Worm (Caenorhabditis elegans) whole organism, late embryonic: Measurements from ENCODE around the gene nhr-120.

Experiments used
- C08G9.2 ChIP-seq: sonication (generic microtip); optimal IDR thresholded peaks from 2 replicates; lab custom pipeline; 2016; ENCODE audit warnings: mild to moderate bottlenecking, missing genetic modification characterization, moderate library complexity, missing compliant biosample characterization
- F13H6.1 ChIP-seq: sonication (generic microtip); optimal IDR thresholded peaks from 2 replicates; lab custom pipeline; 2016; ENCODE audit warnings: missing genetic modification characterization, missing compliant biosample characterization
- K02D7.2 ChIP-seq: sonication (generic microtip); optimal IDR thresholded peaks from 2 replicates; lab custom pipeline; 2017; ENCODE audit warnings: mild to moderate bottlenecking, missing genetic modification characterization, missing compliant biosample characterization
- K09A11.1 ChIP-seq: sonication (generic microtip); optimal IDR thresholded peaks from 2 replicates; lab custom pipeline; 2017; ENCODE audit warnings: antibody characterized with exemption, mild to moderate bottlenecking, missing genetic modification characterization, missing compliant biosample characterization; ENCODE audit not compliant: insufficient read depth
- T23F11.4 ChIP-seq: fragments of 200-800 bp; sonication (Bioruptor generic); optimal IDR thresholded peaks from 2 replicates; lab custom pipeline; 2018; ENCODE audit warnings: mild to moderate bottlenecking, missing genetic modification characterization, missing compliant biosample characterization
- Y22D7AL.16 ChIP-seq: sonication (generic microtip); optimal IDR thresholded peaks from 2 replicates; lab custom pipeline; 2016; ENCODE audit warnings: missing genetic modification characterization, missing compliant biosample characterization
- ahr-1 ChIP-seq: sonication (generic microtip); optimal IDR thresholded peaks from 2 replicates; lab custom pipeline; 2016; ENCODE audit warnings: missing genetic modification characterization, missing compliant biosample characterization
- ama-1 ChIP-seq: fragments of 150-350 bp; optimal IDR thresholded peaks from 2 replicates; lab custom pipeline; 2014
- ceh-14 ChIP-seq: sonication (generic microtip); optimal IDR thresholded peaks from 2 replicates; lab custom pipeline; 2016; ENCODE audit warnings: missing genotype, missing genetic modification characterization, missing compliant biosample characterization
- ceh-2 ChIP-seq: sonication (generic microtip); optimal IDR thresholded peaks from 2 replicates; lab custom pipeline; 2016; ENCODE audit warnings: missing genotype, missing genetic modification characterization, missing compliant biosample characterization
- ceh-22 ChIP-seq: sonication (generic microtip); optimal IDR thresholded peaks from 2 replicates; lab custom pipeline; 2017; ENCODE audit warnings: missing biosample characterization, missing genetic modification characterization
- ceh-24 ChIP-seq: sonication (generic microtip); optimal IDR thresholded peaks from 2 replicates; lab custom pipeline; 2016; ENCODE audit warnings: mild to moderate bottlenecking, missing genetic modification characterization, missing compliant biosample characterization
- ceh-48 ChIP-seq: sonication (generic microtip); optimal IDR thresholded peaks from 2 replicates; lab custom pipeline; 2016; ENCODE audit warnings: missing genetic modification characterization, inconsistent platforms, missing compliant biosample characterization
- ceh-6 ChIP-seq: fragments of 200-800 bp; sonication (Bioruptor generic); optimal IDR thresholded peaks from 2 replicates; lab custom pipeline; 2018; ENCODE audit warnings: mild to moderate bottlenecking, missing genetic modification characterization, missing compliant biosample characterization
- dmd-4 ChIP-seq: sonication (generic microtip); optimal IDR thresholded peaks from 2 replicates; lab custom pipeline; 2016; ENCODE audit warnings: borderline replicate concordance, missing genetic modification characterization, missing compliant biosample characterization
- dve-1 ChIP-seq: sonication (generic microtip); optimal IDR thresholded peaks from 2 replicates; lab custom pipeline; 2017; ENCODE audit warnings: antibody characterized with exemption, mild to moderate bottlenecking, missing genetic modification characterization, missing compliant biosample characterization
- elt-2 ChIP-seq: sonication (generic microtip); optimal IDR thresholded peaks from 2 replicates; lab custom pipeline; 2016; ENCODE audit warnings: missing genetic modification reagents, missing genetic modification characterization, missing compliant biosample characterization
- elt-4 ChIP-seq: sonication (generic microtip); optimal IDR thresholded peaks from 2 replicates; lab custom pipeline; 2016; ENCODE audit warnings: missing genetic modification characterization, missing compliant biosample characterization
- ets-4 ChIP-seq: sonication (generic microtip); optimal IDR thresholded peaks from 2 replicates; lab custom pipeline; 2016; ENCODE audit warnings: missing genetic modification characterization, missing compliant biosample characterization
- eyg-1 ChIP-seq: sonication (generic microtip); optimal IDR thresholded peaks from 2 replicates; lab custom pipeline; 2016; ENCODE audit warnings: missing genotype, missing genetic modification characterization, missing compliant biosample characterization
- fax-1 ChIP-seq: sonication (generic microtip); optimal IDR thresholded peaks from 2 replicates; lab custom pipeline; 2016; ENCODE audit warnings: missing genotype, missing genetic modification characterization, missing compliant biosample characterization
- fkh-10 ChIP-seq: fragments of 150-350 bp; optimal IDR thresholded peaks from 2 replicates; lab custom pipeline; 2014; ENCODE audit warnings: missing biosample characterization, missing genetic modification reagents, missing genetic modification characterization
- fkh-6 ChIP-seq: sonication (generic microtip); optimal IDR thresholded peaks from 2 replicates; lab custom pipeline; 2016; ENCODE audit warnings: missing genetic modification characterization, missing compliant biosample characterization
- gmeb-2 ChIP-seq: sonication (generic microtip); optimal IDR thresholded peaks from 2 replicates; lab custom pipeline; 2016; ENCODE audit warnings: missing genetic modification characterization, inconsistent platforms, missing compliant biosample characterization
- hlh-15 ChIP-seq: sonication (generic microtip); optimal IDR thresholded peaks from 2 replicates; lab custom pipeline; 2016; ENCODE audit warnings: missing genetic modification characterization, missing compliant biosample characterization
- hlh-6 ChIP-seq: sonication (generic microtip); optimal IDR thresholded peaks from 2 replicates; lab custom pipeline; 2016; ENCODE audit warnings: missing genotype, missing genetic modification characterization, missing compliant biosample characterization
- hlh-8 ChIP-seq: sonication (generic microtip); optimal IDR thresholded peaks from 2 replicates; lab custom pipeline; 2016; ENCODE audit warnings: missing genotype, missing genetic modification characterization, missing compliant biosample characterization
- lim-6 ChIP-seq: sonication (generic microtip); optimal IDR thresholded peaks from 2 replicates; lab custom pipeline; 2016; ENCODE audit warnings: missing genetic modification characterization, missing compliant biosample characterization
- lin-11 ChIP-seq: fragments of 200-800 bp; sonication (Bioruptor generic); optimal IDR thresholded peaks from 2 replicates; lab custom pipeline; 2018; ENCODE audit warnings: mild to moderate bottlenecking, missing genetic modification characterization, missing compliant biosample characterization
- madf-2 ChIP-seq: sonication (generic microtip); optimal IDR thresholded peaks from 2 replicates; lab custom pipeline; 2017; ENCODE audit warnings: missing genetic modification characterization, missing compliant biosample characterization
- nfya-1 ChIP-seq: sonication (generic microtip); optimal IDR thresholded peaks from 2 replicates; lab custom pipeline; 2017; ENCODE audit warnings: missing genetic modification characterization, mild to moderate bottlenecking, missing compliant biosample characterization, antibody characterized with exemption, moderate library complexity
- nhr-232 ChIP-seq: sonication (generic microtip); optimal IDR thresholded peaks from 2 replicates; lab custom pipeline; 2016; ENCODE audit warnings: missing genetic modification characterization, missing compliant biosample characterization
- pat-9 ChIP-seq: fragments of 200-800 bp; sonication (Bioruptor generic); optimal IDR thresholded peaks from 2 replicates; lab custom pipeline; 2018; ENCODE audit warnings: mild to moderate bottlenecking, missing genetic modification characterization, moderate library complexity, missing compliant biosample characterization
- pax-1 ChIP-seq: fragments of 150-350 bp; optimal IDR thresholded peaks from 2 replicates; lab custom pipeline; 2014; ENCODE audit warnings: missing biosample characterization, missing genetic modification characterization
- pha-4 ChIP-seq: fragments of 150-350 bp; optimal IDR thresholded peaks from 2 replicates; lab custom pipeline; 2018; ENCODE audit warnings: missing biosample characterization, missing genetic modification reagents, missing genetic modification characterization
- pros-1 ChIP-seq: fragments of 150-350 bp; optimal IDR thresholded peaks from 2 replicates; lab custom pipeline; 2014; ENCODE audit warnings: missing biosample characterization, missing genetic modification reagents, missing genetic modification characterization
- rnt-1 ChIP-seq: sonication (generic microtip); optimal IDR thresholded peaks from 2 replicates; lab custom pipeline; 2016; ENCODE audit warnings: missing genetic modification characterization, missing compliant biosample characterization
- sdc-2 ChIP-seq: sonication (generic microtip); optimal IDR thresholded peaks from 2 replicates; lab custom pipeline; 2016; ENCODE audit warnings: missing genotype, missing genetic modification characterization, missing compliant biosample characterization
- sox-2 ChIP-seq: fragments of 200-800 bp; sonication (Bioruptor generic); IDR thresholded peaks from 2 replicates; pipeline ENCODE4 v1.3.6; 2022; ENCODE audit warnings: missing genetic modification reagents, missing genetic modification characterization, missing compliant biosample characterization
- sox-4 ChIP-seq: sonication (generic microtip); optimal IDR thresholded peaks from 2 replicates; lab custom pipeline; 2017; ENCODE audit warnings: mild to moderate bottlenecking, missing genetic modification characterization, inconsistent platforms, missing compliant biosample characterization
- tbx-7 ChIP-seq: sonication (generic microtip); optimal IDR thresholded peaks from 2 replicates; lab custom pipeline; 2016; ENCODE audit warnings: missing genotype, missing genetic modification characterization, missing compliant biosample characterization
- zip-5 ChIP-seq: sonication (generic microtip); optimal IDR thresholded peaks from 2 replicates; lab custom pipeline; 2016; ENCODE audit warnings: missing genetic modification characterization, missing compliant biosample characterization
- ztf-16 ChIP-seq: sonication (generic microtip); optimal IDR thresholded peaks from 2 replicates; lab custom pipeline; 2017; ENCODE audit warnings: missing genetic modification characterization, missing compliant biosample characterization

nhr-120 gene

DNA sequence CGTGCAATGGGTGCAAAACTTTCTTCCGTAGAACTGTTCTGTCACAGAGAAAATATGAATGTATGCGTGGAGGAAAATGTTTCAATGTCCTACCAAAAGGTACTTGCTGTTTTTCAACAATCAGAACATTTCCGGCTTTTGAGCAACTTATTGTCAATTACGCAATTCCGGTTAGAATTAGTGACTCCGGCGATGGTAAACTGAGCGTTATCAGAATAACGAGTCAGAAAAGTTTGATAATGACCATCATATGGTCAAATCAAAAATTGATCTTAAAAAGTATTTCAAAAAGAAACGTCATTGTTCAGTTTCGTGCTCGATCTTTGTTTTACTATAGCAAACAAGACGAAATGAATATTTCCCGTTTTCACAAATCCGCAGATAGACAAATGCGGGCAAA lies 16.4 kb upstream of the nhr-120 start:
- TF ChIP-seq ceh-48 (tag; lab: Kevin White, UChicago) (no peak), K09A11.1 (no peak), elt-2 (tag; lab: Kevin White, UChicago) (no peak), ceh-14 (no peak), F13H6.1 (tag; lab: Kevin White, UChicago) (no peak), K02D7.2 (tag; lab: Kevin White, UChicago) (no peak), ets-4 (tag; lab: Kevin White, UChicago) (no peak), rnt-1 (tag; lab: Kevin White, UChicago) (no peak), tbx-7 (tag; lab: Kevin White, UChicago) (no peak), ceh-24 (tag; lab: Kevin White, UChicago) (no peak)
- TF ChIP-seq, all 69 proteins: peak for 0

DNA sequence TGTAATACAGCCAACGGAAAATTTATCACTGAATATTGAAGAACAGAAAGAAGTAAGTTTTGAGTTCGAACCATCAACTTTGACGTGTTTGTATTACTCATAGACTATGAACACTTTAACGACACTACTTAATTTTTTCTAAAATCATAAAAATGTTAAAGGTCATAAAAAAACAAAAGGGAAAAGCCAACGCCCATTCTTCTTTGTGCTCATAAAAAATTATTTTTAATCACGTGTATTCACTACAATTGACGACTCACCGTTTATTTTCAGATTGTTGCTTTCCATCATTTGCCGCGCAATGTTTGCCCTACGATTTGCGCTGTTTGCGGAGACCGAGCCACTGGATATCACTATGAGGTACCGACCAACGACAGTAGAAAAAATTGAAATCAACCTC lies 15.8 kb upstream of the nhr-120 start:
- TF ChIP-seq dmd-4 (tag; lab: Kevin White, UChicago) (no peak), ceh-6 (GFP tag; lab: Kevin White, UChicago) (no peak), fkh-6 (no peak), hlh-15 (no peak), hlh-6 (tag; lab: Kevin White, UChicago) (no peak), F13H6.1 (tag; lab: Kevin White, UChicago) (no peak), nhr-232 (no peak), lin-11 (tag; lab: Kevin White, UChicago) (no peak), madf-2 (no peak), K09A11.1 (no peak), sdc-2 (tag; lab: Kevin White, UChicago) (no peak), sox-4 (tag; lab: Kevin White, UChicago) (no peak), T23F11.4 (GFP tag; lab: Kevin White, UChicago) (no peak), fax-1 (tag; lab: Kevin White, UChicago) (no peak), pha-4 (no peak), lim-6 (tag; lab: Kevin White, UChicago) (no peak)
- TF ChIP-seq, all 69 proteins: peak for 0

DNA sequence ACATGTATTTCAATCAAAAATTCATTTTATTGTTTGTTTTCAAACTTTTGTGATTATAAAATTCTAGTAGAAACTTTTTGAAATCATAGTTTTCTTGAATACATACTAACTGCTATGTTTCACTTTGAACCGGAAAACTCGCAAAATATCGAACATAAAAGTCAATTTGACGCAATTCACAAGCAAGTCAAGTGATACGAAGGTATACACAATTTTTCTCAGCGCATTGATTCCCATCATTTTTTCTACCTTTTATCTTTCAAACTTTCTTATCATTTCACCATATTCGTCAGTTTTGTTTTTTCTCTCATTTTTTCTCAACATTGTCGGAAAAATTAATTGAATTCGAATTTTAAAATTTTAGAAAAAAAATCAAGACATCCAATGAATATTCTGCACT lies 14.7 kb upstream of the nhr-120 start, which contains the start of gene nhr-173:
Gene nhr-173 (plus strand): TSS at position 366 of the 400 bp plus-strand sequence.
- TF ChIP-seq tbx-7 (tag; lab: Kevin White, UChicago): no peak
- no peak for TF ChIP-seq ceh-14
- TF ChIP-seq ahr-1: no peak
- TF ChIP-seq zip-5 (tag; lab: Kevin White, UChicago): no peak
- no peak for TF ChIP-seq hlh-8 (tag; lab: Kevin White, UChicago)
- TF ChIP-seq fkh-10: no peak
- no peak for TF ChIP-seq dve-1 (tag; lab: Kevin White, UChicago)
- no peak for TF ChIP-seq ceh-2 (tag; lab: Kevin White, UChicago)
- no peak for TF ChIP-seq T23F11.4 (GFP tag; lab: Kevin White, UChicago)
- no peak for TF ChIP-seq gmeb-2
- no peak for TF ChIP-seq eyg-1 (tag; lab: Kevin White, UChicago)
- TF ChIP-seq nfya-1: no peak
- no peak for TF ChIP-seq pros-1 (tag; lab: Kevin White, UChicago)
- TF ChIP-seq ceh-24 (tag; lab: Kevin White, UChicago): no peak
- TF ChIP-seq K09A11.1: no peak
- no peak for TF ChIP-seq hlh-6 (tag; lab: Kevin White, UChicago)
- no peak for TF ChIP-seq pax-1 (tag; lab: Kevin White, UChicago)
- no peak for TF ChIP-seq C08G9.2 (tag; lab: Kevin White, UChicago)
- no peak for TF ChIP-seq nhr-232
- TF ChIP-seq ceh-48 (tag; lab: Kevin White, UChicago): no peak

ce11 chrX:6654139-6654538 lies 13.7 kb upstream of the nhr-120 start:
- TF ChIP-seq dmd-4 (tag; lab: Kevin White, UChicago) (no peak), Y22D7AL.16 (tag; lab: Kevin White, UChicago) (no peak), sox-4 (tag; lab: Kevin White, UChicago) (no peak), pat-9 (tag; lab: Kevin White, UChicago) (no peak), ama-1 (lab: Kevin White, UChicago) (no peak), gmeb-2 (no peak), rnt-1 (tag; lab: Kevin White, UChicago) (no peak), K02D7.2 (tag; lab: Kevin White, UChicago) (no peak), sox-2 (no peak), ztf-16 (tag; lab: Kevin White, UChicago) (no peak), ceh-22 (tag; lab: Kevin White, UChicago) (no peak), madf-2 (no peak), fkh-6 (no peak), pha-4 (no peak), elt-4 (tag; lab: Kevin White, UChicago) (no peak)
